Fruit fly (Drosophila melanogaster) Kc167 (cell line): ENCODE results near the gene Atf3.

Source experiments
- Myc ChIP-seq: fragments of >200 bp; optimal IDR thresholded peaks from 2 replicates; lab custom pipeline; 2017; ENCODE audit warnings: missing external identifiers
- Sin3A ChIP-seq: fragments of >200 bp; optimal IDR thresholded peaks from 2 replicates; lab custom pipeline; 2018; ENCODE audit warnings: missing external identifiers
- h ChIP-seq: fragments of >200 bp; optimal IDR thresholded peaks from 3 replicates; lab custom pipeline; 2018; ENCODE audit warnings: missing external identifiers
- insv ChIP-seq: fragments of >200 bp; optimal IDR thresholded peaks from 3 replicates; lab custom pipeline; 2018; ENCODE audit warnings: missing external identifiers
- psq ChIP-seq: fragments of >200 bp; optimal IDR thresholded peaks from 2 replicates; lab custom pipeline; 2017; ENCODE audit warnings: missing external identifiers
- ttk ChIP-seq: sonication (Bioruptor generic); optimal IDR thresholded peaks from 2 replicates; lab custom pipeline; 2017; ENCODE audit warnings: missing external identifiers

The Atf3 gene

dm6 chrX:1275018-1275820 lies at the start of gene Atf3:
Gene Atf3, minus strand, starts transcription at chrX:1275284.
- no peak for TF ChIP-seq Sin3A (lab: Kevin White, UChicago)
- no peak for TF ChIP-seq insv (lab: Kevin White, UChicago)
- no peak for TF ChIP-seq psq (lab: Kevin White, UChicago)
- no peak for TF ChIP-seq ttk (lab: Kevin White, UChicago)
- TF ChIP-seq Myc (lab: Kevin White, UChicago) = no peak
- TF ChIP-seq h = no peak

dm6 chrX:1322214-1322613 lies 47.1 kb upstream of the Atf3 start, which contains the start of gene DAAM:
Gene DAAM, minus strand, starts transcription at chrX:1322362.
- TF ChIP-seq h (no peak), Sin3A (lab: Kevin White, UChicago) (no peak), insv (lab: Kevin White, UChicago) (no peak), ttk (lab: Kevin White, UChicago) (no peak), psq (lab: Kevin White, UChicago) (no peak), Myc (lab: Kevin White, UChicago) (no peak)

DNA sequence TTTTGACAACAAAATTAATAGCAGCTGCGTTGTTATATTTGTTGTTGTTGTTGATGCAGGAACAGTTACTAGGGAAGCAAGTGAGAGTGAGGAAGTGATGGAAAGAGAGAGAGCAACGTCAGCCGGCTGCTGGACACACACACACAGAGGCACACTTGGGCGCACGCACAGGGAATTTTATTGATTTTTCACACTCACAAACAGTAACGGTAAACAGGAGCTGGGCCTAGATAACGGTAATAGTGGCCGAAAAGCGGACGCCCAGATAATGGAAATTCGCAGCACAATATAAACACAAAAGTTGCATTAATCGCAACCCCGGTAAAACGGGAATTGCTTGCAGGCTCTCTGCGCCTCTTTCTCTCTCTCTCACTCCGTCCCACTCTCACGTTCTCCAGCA lies 46.6 kb upstream of the Atf3 start:
- TF ChIP-seq Myc (lab: Kevin White, UChicago) = no peak
- TF ChIP-seq ttk (lab: Kevin White, UChicago) = no peak
- TF ChIP-seq insv (lab: Kevin White, UChicago) = no peak
- TF ChIP-seq h = no peak
- TF ChIP-seq Sin3A (lab: Kevin White, UChicago) = no peak
- TF ChIP-seq psq (lab: Kevin White, UChicago) = no peak

- TF ChIP-seq insv (lab: Kevin White, UChicago) = no peak
- TF ChIP-seq h = no peak
- TF ChIP-seq psq (lab: Kevin White, UChicago) = no peak
- TF ChIP-seq ttk (lab: Kevin White, UChicago) = no peak
- TF ChIP-seq Sin3A (lab: Kevin White, UChicago) = no peak
- TF ChIP-seq Myc (lab: Kevin White, UChicago) = no peak
These were observed 46.0 kb upstream of the Atf3 start for dm6 chrX:1321043-1321442.

DNA sequence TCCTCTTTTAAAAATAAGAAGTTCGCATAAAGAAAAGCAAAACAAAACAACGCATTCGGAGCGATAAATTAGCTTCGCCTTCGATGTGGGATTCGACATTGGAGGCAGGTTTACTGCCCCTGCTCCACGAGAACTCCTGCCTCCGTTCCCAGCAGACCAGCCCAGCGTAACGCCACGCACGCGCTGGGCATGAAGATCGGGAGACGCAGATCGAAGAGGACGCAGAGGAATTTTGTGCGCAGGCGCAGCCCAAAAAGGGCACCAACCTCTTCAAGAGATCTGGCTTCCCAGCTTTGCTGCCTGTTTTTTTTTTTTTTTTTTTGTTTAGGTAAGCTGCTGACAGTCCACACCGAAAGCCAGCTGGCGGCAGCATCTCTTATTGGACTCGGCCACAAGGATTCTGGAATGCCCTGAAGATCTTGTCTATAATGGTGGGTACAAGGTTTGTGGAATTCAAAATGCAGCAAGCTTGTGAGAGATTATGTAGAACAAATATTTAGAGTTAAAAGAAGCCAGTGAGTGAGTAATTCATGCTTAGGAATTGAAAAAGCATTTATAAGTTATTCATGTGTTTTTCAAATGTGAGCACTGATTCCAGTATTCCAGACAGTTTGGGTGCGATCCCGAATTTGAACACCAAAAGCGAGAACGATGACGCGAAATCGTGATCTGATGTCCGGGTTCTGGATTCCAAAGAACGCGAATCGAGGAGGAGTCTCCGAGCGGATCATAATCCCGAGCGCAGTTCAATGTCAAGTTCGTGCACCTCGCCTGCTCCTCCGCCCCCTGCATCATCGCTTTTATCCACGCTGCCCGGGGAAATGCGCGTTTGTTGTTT lies 45.3 kb upstream of the Atf3 start:
- TF ChIP-seq psq (lab: Kevin White, UChicago) = no peak
- TF ChIP-seq Myc (lab: Kevin White, UChicago) = no peak
- TF ChIP-seq Sin3A (lab: Kevin White, UChicago) = no peak
- no peak for TF ChIP-seq h
- TF ChIP-seq ttk (lab: Kevin White, UChicago) = no peak
- TF ChIP-seq insv (lab: Kevin White, UChicago) = no peak

dm6 chrX:1312510-1312909 lies 37.4 kb upstream of the Atf3 start:
- TF ChIP-seq psq (lab: Kevin White, UChicago) = no peak

DNA sequence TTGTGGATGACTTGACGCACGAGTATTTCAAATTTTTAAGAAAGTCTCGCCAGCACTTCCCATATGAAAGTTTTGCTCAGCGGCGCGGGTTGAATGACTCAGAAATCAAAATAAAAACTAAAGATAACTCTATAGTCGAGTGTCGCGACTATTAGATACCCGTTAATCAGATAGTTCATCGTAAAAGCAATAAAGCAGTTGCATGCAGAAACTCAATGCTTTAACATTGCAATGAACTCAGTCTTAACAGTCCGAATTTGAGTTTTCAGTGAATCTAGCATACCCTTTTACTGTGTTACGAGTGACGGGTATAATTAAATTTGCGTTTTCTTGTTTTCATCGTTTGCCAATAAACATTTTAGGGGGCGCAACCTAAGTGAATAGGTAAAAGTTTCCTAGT lies 36.1 kb upstream of the Atf3 start:
- TF ChIP-seq insv (lab: Kevin White, UChicago) = no peak
- no peak for TF ChIP-seq psq (lab: Kevin White, UChicago)
- TF ChIP-seq ttk (lab: Kevin White, UChicago) = no peak
- TF ChIP-seq h = no peak
- no peak for TF ChIP-seq Sin3A (lab: Kevin White, UChicago)
- no peak for TF ChIP-seq Myc (lab: Kevin White, UChicago)

dm6 chrX:1308444-1308843 lies 33.4 kb upstream of the Atf3 start:
- no peak for TF ChIP-seq insv (lab: Kevin White, UChicago)
- no peak for TF ChIP-seq h
- TF ChIP-seq Myc (lab: Kevin White, UChicago) = no peak
- no peak for TF ChIP-seq psq (lab: Kevin White, UChicago)
- no peak for TF ChIP-seq ttk (lab: Kevin White, UChicago)
- no peak for TF ChIP-seq Sin3A (lab: Kevin White, UChicago)

DNA sequence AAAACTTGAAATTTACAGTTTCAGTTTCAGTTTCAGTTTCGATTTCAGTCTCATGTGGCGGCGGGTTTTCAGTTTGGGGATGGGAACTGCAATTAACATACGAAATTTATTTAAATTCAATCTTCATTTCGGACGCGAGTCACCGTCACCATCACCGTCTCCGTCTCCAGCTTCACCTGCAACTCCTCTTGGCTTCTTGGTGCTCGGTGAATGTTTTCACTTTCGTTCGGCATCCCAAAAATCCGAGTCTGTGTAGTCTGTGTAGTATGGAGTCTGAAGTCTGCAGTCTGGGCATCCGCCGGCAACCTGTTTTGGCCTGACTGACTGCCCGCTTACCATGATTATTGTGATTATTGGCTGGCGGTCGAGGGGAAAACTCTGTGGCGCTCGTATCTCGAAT lies 28.9 kb upstream of the Atf3 start:
- TF ChIP-seq Myc (lab: Kevin White, UChicago) (no peak), h (no peak), insv (lab: Kevin White, UChicago) (no peak), Sin3A (lab: Kevin White, UChicago) (no peak), psq (lab: Kevin White, UChicago) (no peak), ttk (lab: Kevin White, UChicago) (no peak)

dm6 chrX:1299928-1300327 lies 24.8 kb upstream of the Atf3 start:
- TF ChIP-seq insv (lab: Kevin White, UChicago) (no peak), ttk (lab: Kevin White, UChicago) (no peak), h (no peak), Sin3A (lab: Kevin White, UChicago) (no peak), psq (lab: Kevin White, UChicago) (no peak), Myc (lab: Kevin White, UChicago) (no peak)

DNA sequence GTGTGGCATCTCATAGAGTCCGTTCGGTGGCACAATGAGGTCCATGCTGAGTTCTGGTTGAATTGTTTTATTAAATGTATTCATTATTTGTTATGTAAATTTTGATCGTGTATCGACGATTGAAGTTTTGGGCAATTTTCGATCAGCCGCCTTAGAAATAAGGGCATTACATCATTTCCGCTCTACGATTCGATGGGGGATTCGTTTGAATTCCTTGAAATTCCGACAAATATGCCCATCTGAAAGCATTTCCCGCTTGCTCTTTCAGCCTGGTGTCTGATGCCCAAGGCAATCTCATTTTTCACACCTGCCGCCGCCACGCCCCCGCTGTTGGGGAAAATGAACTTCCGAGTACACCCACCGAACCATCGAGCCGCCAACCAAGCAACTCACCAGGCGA lies 23.2 kb upstream of the Atf3 start, which contains the start of gene CG32811:
TSS of gene CG32811 (minus strand) at position 101 of the 400 bp plus-strand sequence.
- TF ChIP-seq insv (lab: Kevin White, UChicago) = no peak
- no peak for TF ChIP-seq psq (lab: Kevin White, UChicago)
- TF ChIP-seq ttk (lab: Kevin White, UChicago) = no peak
- no peak for TF ChIP-seq Myc (lab: Kevin White, UChicago)
